Worm (Caenorhabditis elegans): ENCODE measurements around the gene F08H9.3.

- TF ChIP-seq him-1 (tag; optimal IDR thresholded peaks at IDR 0.05), result no peak
- TF ChIP-seq W03F9.2 (tag; optimal IDR thresholded peaks at IDR 0.05), result no peak
Observed at ce11 chrV:14510746-14511145, 47.6 kb upstream of the F08H9.3 start, which contains the start of gene R02D5.9.
